Worm (Caenorhabditis elegans) whole organism, L4 larva: Measurements from ENCODE around the gene Y75B8A.7.

Experiments used
- R02D3.7 ChIP-seq: fragments of 150-350 bp; sonication (generic microtip); optimal IDR thresholded peaks from 3 replicates; lab custom pipeline; 2014; ENCODE audit warnings: missing biosample characterization, missing genetic modification characterization
- cey-2 ChIP-seq: sonication (generic microtip); optimal IDR thresholded peaks from 3 replicates; lab custom pipeline; 2017; ENCODE audit warnings: missing genetic modification characterization, mild to moderate bottlenecking, missing compliant biosample characterization, antibody characterized with exemption, borderline replicate concordance; ENCODE audit not compliant: insufficient read depth
- nhr-11 ChIP-seq: fragments of 150-350 bp; optimal IDR thresholded peaks from 2 replicates; lab custom pipeline; 2014; ENCODE audit warnings: missing biosample characterization, missing genetic modification characterization
- nhr-48 ChIP-seq: sonication (generic microtip); optimal IDR thresholded peaks from 2 replicates; lab custom pipeline; 2016; ENCODE audit warnings: mild to moderate bottlenecking, missing genetic modification characterization, missing compliant biosample characterization
- pha-4 ChIP-seq, 2 experiments: fragments of 150-350 bp in 1 of 2; fragments of 200-800 bp in 1 of 2; sonication (Bioruptor generic) in 1 of 2; IDR thresholded peaks in 1 of 2; optimal IDR thresholded peaks in 1 of 2; 2 replicates each; pipeline versions ENCODE4 v1.3.6 to Lab custom; 2014 to 2022; ENCODE audit warnings: missing genetic modification characterization in 2 of 2, missing genetic modification reagents in 2 of 2, missing biosample characterization in 1 of 2, missing compliant biosample characterization in 1 of 2
- snpc-4 ChIP-seq: fragments of 150-350 bp; optimal IDR thresholded peaks from 2 replicates; lab custom pipeline; 2014; ENCODE audit warnings: missing biosample characterization, missing genetic modification characterization
- tag-97 ChIP-seq: fragments of 200-800 bp; sonication (Bioruptor generic); IDR thresholded peaks from 2 replicates; pipeline ENCODE4 v1.3.6; 2022; ENCODE audit warnings: missing genetic modification characterization, missing compliant biosample characterization
- unc-62 ChIP-seq, 3 experiments: fragments of 150-350 bp in 1 of 3; sonication (generic microtip); optimal IDR thresholded peaks in 2 of 3; peaks in 1 of 3; 1 replicate in 1 of 3; 2 replicates in 2 of 3; lab custom pipeline; 2014 to 2017; ENCODE audit warnings: missing biosample characterization in 3 of 3, missing genetic modification characterization in 3 of 3, missing genetic modification reagents in 3 of 3, missing genotype in 1 of 3
- ztf-11 ChIP-seq: fragments of 150-350 bp; optimal IDR thresholded peaks from 2 replicates; lab custom pipeline; 2014; ENCODE audit warnings: missing biosample characterization, missing genetic modification characterization

DNA sequence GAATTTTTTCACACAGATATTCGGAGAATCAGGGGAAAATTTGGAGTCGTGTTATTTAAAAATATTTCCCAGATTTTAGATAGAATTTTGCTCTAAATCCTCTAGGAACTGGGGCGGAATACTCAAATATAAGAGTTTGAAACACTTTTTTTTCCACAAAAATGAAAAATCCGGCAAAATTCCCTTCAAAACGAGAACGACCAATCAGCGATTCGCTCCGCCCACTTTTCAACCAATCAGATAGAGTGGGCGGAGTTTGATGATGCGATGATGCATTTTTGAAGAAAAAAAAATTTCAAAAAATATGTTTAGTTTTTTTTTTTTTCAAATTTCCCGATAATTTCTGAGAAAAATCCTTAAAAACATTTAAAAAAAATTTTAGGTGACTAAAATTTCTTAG is 11.7 kb downstream of the Y75B8A.7 start:
- no peak for TF ChIP-seq R02D3.7 (tag; lab: Kevin White, UChicago)
- no peak for TF ChIP-seq nhr-11 (tag; lab: Kevin White, UChicago)
- TF ChIP-seq pha-4 (GFP tag; IDR thresholded peaks at IDR 0.05; lab: Robert Waterston, UW): no peak
- no peak for TF ChIP-seq pha-4 (tag; optimal IDR thresholded peaks at IDR 0.05; lab: Kevin White, UChicago)
- no peak for TF ChIP-seq tag-97
- TF ChIP-seq cey-2 (tag; lab: Kevin White, UChicago): no peak
- no peak for TF ChIP-seq nhr-48 (tag; lab: Kevin White, UChicago)
- no peak for TF ChIP-seq unc-62 (GFP tag; optimal IDR thresholded peaks at IDR 0.05 in 1 of 2; lab: Kevin White, UChicago)
- TF ChIP-seq unc-62 (tag; optimal IDR thresholded peaks at IDR 0.05; lab: Kevin White, UChicago): no peak
- TF ChIP-seq snpc-4 (tag; lab: Kevin White, UChicago): no peak
- TF ChIP-seq ztf-11: no peak
